Worm (Caenorhabditis elegans) whole organism, L2 larva: ENCODE data around the gene clh-3.

Source experiments
- dmd-4 ChIP-seq: sonication (generic microtip); optimal IDR thresholded peaks from 2 replicates; lab custom pipeline; 2017; ENCODE audit warnings: missing biosample characterization, missing genetic modification characterization
- egl-27 ChIP-seq: sonication (generic microtip); optimal IDR thresholded peaks from 3 replicates; lab custom pipeline; 2017; ENCODE audit warnings: missing biosample characterization, missing genetic modification reagents, missing genetic modification characterization
- gmeb-1 ChIP-seq: fragments of 150-350 bp; optimal IDR thresholded peaks from 2 replicates; lab custom pipeline; 2014; ENCODE audit warnings: missing biosample characterization, missing genetic modification characterization
- nhr-12 ChIP-seq: fragments of 150-350 bp; optimal IDR thresholded peaks from 2 replicates; lab custom pipeline; 2014; ENCODE audit warnings: missing biosample characterization, missing genetic modification characterization
- nhr-23 ChIP-seq: fragments of 150-350 bp; optimal IDR thresholded peaks from 2 replicates; lab custom pipeline; 2014; ENCODE audit warnings: missing biosample characterization, missing genetic modification reagents, missing genetic modification characterization
- nhr-237 ChIP-seq: fragments of 150-350 bp; optimal IDR thresholded peaks from 2 replicates; lab custom pipeline; 2014; ENCODE audit warnings: missing biosample characterization, missing genetic modification characterization
- nhr-77 ChIP-seq: fragments of 150-350 bp; optimal IDR thresholded peaks from 2 replicates; lab custom pipeline; 2014; ENCODE audit warnings: missing biosample characterization, missing genetic modification characterization
- unc-62 ChIP-seq: fragments of 150-350 bp; optimal IDR thresholded peaks from 2 replicates; lab custom pipeline; 2014; ENCODE audit warnings: missing biosample characterization, missing genetic modification reagents, missing genetic modification characterization
- zag-1 ChIP-seq: fragments of 150-350 bp; optimal IDR thresholded peaks from 2 replicates; lab custom pipeline; 2014; ENCODE audit warnings: missing biosample characterization, missing genetic modification characterization
- ztf-11 ChIP-seq: sonication (generic microtip); optimal IDR thresholded peaks from 2 replicates; lab custom pipeline; 2017; ENCODE audit warnings: missing biosample characterization, missing genetic modification characterization

DNA sequence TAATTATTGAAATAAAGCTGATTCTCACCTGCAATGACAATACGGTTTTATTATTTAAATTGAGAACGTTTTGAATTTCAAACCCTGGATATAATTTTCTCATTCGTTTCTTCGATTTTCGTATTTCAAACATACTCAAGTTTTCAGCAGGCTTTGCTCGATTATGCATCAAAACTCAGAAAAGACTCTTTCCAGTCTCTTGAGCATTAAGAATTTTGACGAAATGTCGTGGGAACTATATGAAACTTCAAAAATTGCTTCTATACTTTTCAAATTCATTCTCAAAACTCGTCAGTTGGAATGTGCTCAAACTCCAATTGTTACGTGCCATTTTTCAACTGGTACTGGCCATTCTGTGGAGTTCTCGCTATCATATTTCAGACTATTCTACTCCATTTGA, 20.3 kb downstream of the clh-3 start, which contains the start of gene srd-59:
- TF ChIP-seq ztf-11 (tag; lab: Kevin White, UChicago) (no peak), nhr-77 (tag; lab: Kevin White, UChicago) (no peak), nhr-12 (tag; lab: Kevin White, UChicago) (no peak), dmd-4 (tag; lab: Kevin White, UChicago) (no peak), gmeb-1 (no peak), unc-62 (GFP tag; lab: Kevin White, UChicago) (no peak), nhr-237 (tag; lab: Kevin White, UChicago) (no peak), nhr-23 (tag; lab: Kevin White, UChicago) (no peak), zag-1 (no peak), egl-27 (tag; lab: Kevin White, UChicago) (no peak)
